Worm (Caenorhabditis elegans) whole organism, L1 larva: Measurements from ENCODE around the gene B0252.8.
A peak's percentile ranks its signal among the peaks of the same experiment; 100 is the strongest.

Source experiments
- C04F5.9 ChIP-seq: sonication (generic microtip); optimal IDR thresholded peaks from 2 replicates; lab custom pipeline; 2016; ENCODE audit warnings: missing genetic modification characterization, missing compliant biosample characterization
- ama-1 ChIP-seq: fragments of 150-350 bp; optimal IDR thresholded peaks from 2 replicates; lab custom pipeline; 2014
- blmp-1 ChIP-seq: fragments of 150-350 bp; optimal IDR thresholded peaks from 2 replicates; lab custom pipeline; 2014; ENCODE audit warnings: missing biosample characterization, missing genetic modification characterization
- dpl-1 ChIP-seq, 3 experiments: fragments of 150-350 bp in 2 of 3; sonication (generic microtip) in 1 of 3; optimal IDR thresholded peaks; 2 replicates each; lab custom pipeline; 2014 to 2017; ENCODE audit warnings: missing biosample characterization in 3 of 3, missing genetic modification characterization in 3 of 3, missing genetic modification reagents in 3 of 3
- efl-1 ChIP-seq, 4 experiments: fragments of 150-350 bp; optimal IDR thresholded peaks in 3 of 4; peaks in 1 of 4; 1 replicate in 1 of 4; 2 replicates in 3 of 4; lab custom pipeline; 2014; ENCODE audit warnings: missing biosample characterization in 2 of 4, missing genetic modification characterization in 2 of 4, missing genetic modification reagents in 2 of 4
- egl-13 ChIP-seq: sonication (generic microtip); optimal IDR thresholded peaks from 2 replicates; lab custom pipeline; 2016; ENCODE audit warnings: missing genotype, missing genetic modification reagents, missing genetic modification characterization, missing compliant biosample characterization
- egl-27 ChIP-seq, 2 experiments: fragments of 150-350 bp in 1 of 2; sonication (generic microtip); optimal IDR thresholded peaks; 3 replicates each; lab custom pipeline; 2017 to 2018; ENCODE audit warnings: missing biosample characterization in 2 of 2, missing genetic modification characterization in 2 of 2, missing genetic modification reagents in 2 of 2
- elt-2 ChIP-seq: sonication (generic microtip); optimal IDR thresholded peaks from 2 replicates; lab custom pipeline; 2016; ENCODE audit warnings: missing genetic modification characterization, mild to moderate bottlenecking, inconsistent platforms, missing compliant biosample characterization, missing genetic modification reagents
- elt-3 ChIP-seq, 6 experiments: fragments of 150-350 bp in 1 of 6; sonication (generic microtip); optimal IDR thresholded peaks; 2 replicates each; lab custom pipeline; 2017 to 2018; ENCODE audit warnings: missing biosample characterization in 6 of 6, missing genetic modification characterization in 6 of 6, inconsistent platforms in 1 of 6
- fkh-10 ChIP-seq: sonication (generic microtip); optimal IDR thresholded peaks from 2 replicates; lab custom pipeline; 2017; ENCODE audit warnings: missing biosample characterization, missing genetic modification reagents, missing genetic modification characterization
- grh-1 ChIP-seq: fragments of 200-800 bp; sonication (Bioruptor generic); IDR thresholded peaks from 2 replicates; pipeline ENCODE4 v1.3.6; 2022; ENCODE audit warnings: missing genetic modification reagents, missing genetic modification characterization, missing compliant biosample characterization
- hlh-4 ChIP-seq: sonication (generic microtip); optimal IDR thresholded peaks from 2 replicates; lab custom pipeline; 2016; ENCODE audit warnings: mild to moderate bottlenecking, missing genetic modification characterization, missing compliant biosample characterization
- irx-1 ChIP-seq: sonication (generic microtip); optimal IDR thresholded peaks from 2 replicates; lab custom pipeline; 2016; ENCODE audit warnings: missing genetic modification characterization, missing compliant biosample characterization
- isw-1 ChIP-seq: fragments of 200-800 bp; sonication (Bioruptor generic); IDR thresholded peaks from 2 replicates; pipeline ENCODE4 v1.3.6; 2022; ENCODE audit warnings: missing genetic modification characterization, missing compliant biosample characterization
- jun-1 ChIP-seq: fragments of 150-350 bp; optimal IDR thresholded peaks from 2 replicates; lab custom pipeline; 2014; ENCODE audit warnings: missing biosample characterization, missing genetic modification reagents, missing genetic modification characterization
- lin-14 ChIP-seq: fragments of 200-800 bp; sonication (Bioruptor generic); optimal IDR thresholded peaks from 2 replicates; lab custom pipeline; 2018; ENCODE audit warnings: mild to moderate bottlenecking, missing genetic modification characterization, moderate library complexity, missing compliant biosample characterization
- lin-35 ChIP-seq, 2 experiments: fragments of 150-350 bp; optimal IDR thresholded peaks; 2 replicates each; lab custom pipeline; 2014; ENCODE audit warnings: missing biosample characterization in 2 of 2, missing genetic modification characterization in 2 of 2, missing genetic modification reagents in 2 of 2
- lin-39 ChIP-seq: fragments of 150-350 bp; optimal IDR thresholded peaks from 2 replicates; lab custom pipeline; 2014; ENCODE audit warnings: missing biosample characterization, missing genetic modification reagents, missing genetic modification characterization
- lir-3 ChIP-seq: sonication (generic microtip); optimal IDR thresholded peaks from 2 replicates; lab custom pipeline; 2016; ENCODE audit warnings: mild to moderate bottlenecking, missing genetic modification characterization, moderate library complexity, missing compliant biosample characterization; ENCODE audit not compliant: poor library complexity
- lsy-2 ChIP-seq, 2 experiments: fragments of 150-350 bp; optimal IDR thresholded peaks; 2 replicates each; lab custom pipeline; 2014; ENCODE audit warnings: missing biosample characterization in 2 of 2, missing genetic modification characterization in 2 of 2
- mab-9 ChIP-seq: fragments of 200-800 bp; sonication (Bioruptor generic); IDR thresholded peaks from 2 replicates; pipeline ENCODE4 v1.3.6; 2022; ENCODE audit warnings: missing genetic modification reagents, missing genetic modification characterization, missing compliant biosample characterization
- mdl-1 ChIP-seq, 2 experiments: fragments of 150-350 bp; optimal IDR thresholded peaks; 2 replicates each; lab custom pipeline; 2014 to 2017; ENCODE audit warnings: missing biosample characterization in 2 of 2, missing genetic modification characterization in 2 of 2, inconsistent platforms in 1 of 2
- mep-1 ChIP-seq: fragments of 150-350 bp; optimal IDR thresholded peaks from 2 replicates; lab custom pipeline; 2014; ENCODE audit warnings: missing biosample characterization, missing genetic modification characterization
- nhr-11 ChIP-seq: fragments of 150-350 bp; optimal IDR thresholded peaks from 2 replicates; lab custom pipeline; 2014; ENCODE audit warnings: missing biosample characterization, missing genetic modification characterization
- nhr-237 ChIP-seq: fragments of 150-350 bp; optimal IDR thresholded peaks from 2 replicates; lab custom pipeline; 2014; ENCODE audit warnings: missing biosample characterization, missing genetic modification characterization
- nhr-47 ChIP-seq: sonication (generic microtip); optimal IDR thresholded peaks from 2 replicates; lab custom pipeline; 2016; ENCODE audit warnings: mild to moderate bottlenecking, missing genetic modification characterization, moderate library complexity, missing compliant biosample characterization
- nhr-71 ChIP-seq: sonication (generic microtip); optimal IDR thresholded peaks from 2 replicates; lab custom pipeline; 2016; ENCODE audit warnings: mild to moderate bottlenecking, missing genetic modification characterization, moderate library complexity, missing compliant biosample characterization
- nhr-84 ChIP-seq: sonication (generic microtip); optimal IDR thresholded peaks from 2 replicates; lab custom pipeline; 2017; ENCODE audit warnings: missing biosample characterization, missing genetic modification characterization
- pag-3 ChIP-seq: sonication (generic microtip); optimal IDR thresholded peaks from 2 replicates; lab custom pipeline; 2017; ENCODE audit warnings: missing genetic modification characterization, mild to moderate bottlenecking, missing compliant biosample characterization, antibody characterized with exemption, borderline replicate concordance; ENCODE audit not compliant: insufficient read depth
- rnt-1 ChIP-seq: sonication (generic microtip); optimal IDR thresholded peaks from 2 replicates; lab custom pipeline; 2016; ENCODE audit warnings: mild to moderate bottlenecking, missing genetic modification characterization, moderate library complexity, missing compliant biosample characterization
- skn-1 ChIP-seq: fragments of 150-350 bp; optimal IDR thresholded peaks from 2 replicates; lab custom pipeline; 2014; ENCODE audit warnings: missing biosample characterization, missing genetic modification characterization
- snpc-4 ChIP-seq: fragments of 150-350 bp; optimal IDR thresholded peaks from 2 replicates; lab custom pipeline; 2014; ENCODE audit warnings: missing biosample characterization, missing genetic modification characterization
- sup-37 ChIP-seq: fragments of 200-800 bp; sonication (Bioruptor generic); optimal IDR thresholded peaks from 2 replicates; lab custom pipeline; 2018; ENCODE audit warnings: mild to moderate bottlenecking, missing genetic modification characterization, missing compliant biosample characterization
- tbx-2 ChIP-seq: sonication (generic microtip); optimal IDR thresholded peaks from 2 replicates; lab custom pipeline; 2016; ENCODE audit warnings: missing genetic modification characterization, missing compliant biosample characterization
- unc-62 ChIP-seq: fragments of 150-350 bp; optimal IDR thresholded peaks from 2 replicates; lab custom pipeline; 2014; ENCODE audit warnings: missing biosample characterization, missing genetic modification reagents, missing genetic modification characterization
- vab-15 ChIP-seq: sonication (generic microtip); optimal IDR thresholded peaks from 2 replicates; lab custom pipeline; 2017; ENCODE audit warnings: missing genotype, mild to moderate bottlenecking, missing genetic modification characterization, missing compliant biosample characterization
- xbp-1 ChIP-seq: sonication (generic microtip); optimal IDR thresholded peaks from 2 replicates; lab custom pipeline; 2016; ENCODE audit warnings: missing genetic modification characterization, missing compliant biosample characterization
- zag-1 ChIP-seq: fragments of 150-350 bp; optimal IDR thresholded peaks from 2 replicates; lab custom pipeline; 2014; ENCODE audit warnings: missing biosample characterization, missing genetic modification characterization
- ztf-11 ChIP-seq, 2 experiments: sonication (generic microtip); optimal IDR thresholded peaks; 2 replicates each; lab custom pipeline; 2016 to 2017; ENCODE audit warnings: missing genetic modification characterization in 2 of 2, missing biosample characterization in 1 of 2, missing compliant biosample characterization in 1 of 2
- ztf-4 ChIP-seq: fragments of 150-350 bp; optimal IDR thresholded peaks from 2 replicates; lab custom pipeline; 2014; ENCODE audit warnings: missing biosample characterization, missing genetic modification characterization

B0252.8 gene

ce11 chrII:6926488-6926887, 10.5 kb downstream of the B0252.8 start (continued):
- peak; percentile 59 for TF ChIP-seq fkh-10 (GFP tag; lab: Kevin White, UChicago)
- TF ChIP-seq ama-1 (lab: Kevin White, UChicago) = peak; percentile 21
- TF ChIP-seq elt-2 = peak; percentile 35
- TF ChIP-seq vab-15 (tag; lab: Kevin White, UChicago) = no peak
- TF ChIP-seq blmp-1 (tag; lab: Kevin White, UChicago) = peak; percentile 96
- no peak for TF ChIP-seq snpc-4
- peak; percentile 93 for TF ChIP-seq lin-14 (GFP tag; lab: Kevin White, UChicago)
- peak; percentile 55 for TF ChIP-seq rnt-1
- no peak for TF ChIP-seq irx-1
- TF ChIP-seq nhr-71 (tag; lab: Kevin White, UChicago) = peak; percentile 67
- TF ChIP-seq nhr-47 (tag; lab: Kevin White, UChicago) = peak; percentile 56
- peak in 1 of 2 experiments; percentile 36 for TF ChIP-seq egl-27 (tag; optimal IDR thresholded peaks at IDR 0.05; lab: Kevin White, UChicago)
- TF ChIP-seq grh-1 (GFP tag; lab: Robert Waterston, UW) = no peak
- peak; percentile 29 to 51 (median 32) for TF ChIP-seq dpl-1 (GFP tag; optimal IDR thresholded peaks at IDR 0.05; lab: Kevin White, UChicago)
- TF ChIP-seq mdl-1 (tag; optimal IDR thresholded peaks at IDR 0.05; lab: Kevin White, UChicago) = peak in 1 of 2 experiments; percentile 67
- peak; percentile 59 to 74 for TF ChIP-seq efl-1 (optimal IDR thresholded peaks at IDR 0.05; lab: Kevin White, UChicago)
- peak; percentile 39 to 93 for TF ChIP-seq efl-1 (GFP tag; optimal IDR thresholded peaks at IDR 0.05 in 1 of 2; lab: Kevin White, UChicago)
- TF ChIP-seq lsy-2 (tag; optimal IDR thresholded peaks at IDR 0.05; lab: Kevin White, UChicago) = peak; percentile 26 to 77
- TF ChIP-seq elt-3 (tag; optimal IDR thresholded peaks at IDR 0.05; lab: Kevin White, UChicago) = peak in 2 of 6 experiments; percentile 33 to 44
- TF ChIP-seq ztf-11 (tag; optimal IDR thresholded peaks at IDR 0.05; lab: Kevin White, UChicago) = no peak
- TF ChIP-seq mep-1 = peak; percentile 84
- TF ChIP-seq C04F5.9 (tag; lab: Kevin White, UChicago) = peak; percentile 13
- TF ChIP-seq xbp-1 (tag; lab: Kevin White, UChicago) = peak; percentile 40
- peak; percentile 50 for TF ChIP-seq tbx-2 (tag; lab: Kevin White, UChicago)
- no peak for TF ChIP-seq unc-62 (GFP tag; lab: Kevin White, UChicago)
- TF ChIP-seq ztf-4 (tag; lab: Kevin White, UChicago) = no peak
- peak; percentile 56 to 57 for TF ChIP-seq lin-35 (GFP tag; optimal IDR thresholded peaks at IDR 0.05; lab: Kevin White, UChicago)
- TF ChIP-seq lir-3 = no peak

- TF ChIP-seq skn-1 = no peak
- TF ChIP-seq hlh-4 (tag; lab: Kevin White, UChicago) = peak; percentile 33
- peak in 1 of 2 experiments; percentile 10 for TF ChIP-seq ztf-11 (tag; optimal IDR thresholded peaks at IDR 0.05; lab: Kevin White, UChicago)
Observed at ce11 chrII:6927034-6927433, 11.1 kb downstream of the B0252.8 start.

- TF ChIP-seq blmp-1 (tag; lab: Kevin White, UChicago) (peak; percentile 14), lin-35 (GFP tag; optimal IDR thresholded peaks at IDR 0.05; lab: Kevin White, UChicago) (peak in 1 of 2 experiments; percentile 30), ama-1 (lab: Kevin White, UChicago) (no peak), sup-37 (GFP tag; lab: Kevin White, UChicago) (no peak), skn-1 (no peak), jun-1 (tag; lab: Kevin White, UChicago) (no peak), zag-1 (tag; lab: Kevin White, UChicago) (no peak), nhr-84 (tag; lab: Kevin White, UChicago) (no peak), nhr-11 (no peak), isw-1 (no peak), lin-39 (no peak), egl-13 (tag; lab: Kevin White, UChicago) (no peak), dpl-1 (GFP tag; optimal IDR thresholded peaks at IDR 0.05; lab: Kevin White, UChicago) (no peak), nhr-237 (tag; lab: Kevin White, UChicago) (no peak), pag-3 (no peak), mab-9 (no peak)
Observed at ce11 chrII:6927603-6928002, 11.6 kb downstream of the B0252.8 start, which contains the start of gene F22D3.4. F22D3.4 (minus strand) TSS chrII:6927603.
